Worm (Caenorhabditis elegans): ENCODE data around the gene ZK546.2.

The ZK546.2 gene

DNA sequence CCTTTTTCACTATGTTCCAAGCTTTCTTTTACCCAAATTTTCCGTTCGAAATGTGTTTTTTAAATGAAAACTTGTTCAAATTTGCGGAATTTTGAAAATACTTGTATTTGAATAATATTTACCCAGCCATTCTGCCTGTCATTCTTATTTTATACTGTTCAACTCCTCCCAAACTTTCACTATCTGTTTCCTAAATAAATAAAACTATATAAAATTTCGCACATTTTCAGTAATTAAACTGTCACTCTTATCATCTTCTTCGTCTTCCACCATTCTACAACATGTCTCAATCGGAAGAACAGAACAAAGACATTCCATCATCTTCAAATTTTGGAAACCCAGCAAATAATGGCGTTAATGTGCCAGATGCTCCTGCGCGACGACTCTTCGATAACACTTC, 41.0 kb upstream of the ZK546.2 start, which contains the start of gene btbd-10:
btbd-10 (plus strand) TSS at position 231 of the 400 bp plus-strand sequence.
- TF ChIP-seq nhr-76 (tag; optimal IDR thresholded peaks at IDR 0.05): no peak
- no peak for TF ChIP-seq sea-2 (GFP tag; optimal IDR thresholded peaks at IDR 0.05)
- TF ChIP-seq elt-2 (tag; optimal IDR thresholded peaks at IDR 0.05): peak; percentile 75

DNA sequence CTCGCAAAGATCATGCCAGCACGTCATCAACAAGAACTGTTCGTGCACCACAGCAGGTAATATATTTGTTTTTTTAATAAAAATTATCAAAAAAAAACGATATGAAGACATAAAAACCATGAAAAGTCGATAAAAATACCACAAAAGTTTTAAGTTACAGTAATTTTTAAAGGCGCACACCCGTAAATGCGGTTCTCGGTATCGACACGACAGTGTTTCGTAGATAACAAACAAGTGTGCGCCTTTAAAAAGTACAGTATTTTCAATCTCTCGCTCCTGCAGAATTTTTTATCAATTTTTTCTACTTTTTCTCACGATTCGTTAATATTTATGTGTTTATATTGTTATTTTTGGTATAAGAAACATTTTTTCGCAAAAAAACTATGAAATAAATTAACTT, 40.5 kb upstream of the ZK546.2 start:
- no peak for TF ChIP-seq egl-5 (tag; optimal IDR thresholded peaks at IDR 0.05)
- TF ChIP-seq aly-2 (tag; optimal IDR thresholded peaks at IDR 0.05): no peak
- TF ChIP-seq daf-12 (tag; optimal IDR thresholded peaks at IDR 0.05): no peak
- no peak for TF ChIP-seq zag-1 (tag; optimal IDR thresholded peaks at IDR 0.05)
- TF ChIP-seq tbx-2 (tag; optimal IDR thresholded peaks at IDR 0.05): no peak
- TF ChIP-seq unc-62 (GFP tag; optimal IDR thresholded peaks at IDR 0.05): no peak
- TF ChIP-seq jun-1 (tag; optimal IDR thresholded peaks at IDR 0.05): no peak
- TF ChIP-seq ama-1 (optimal IDR thresholded peaks at IDR 0.05): no peak
- TF ChIP-seq ceh-16 (tag; optimal IDR thresholded peaks at IDR 0.05): no peak
- no peak for TF ChIP-seq ceh-82 (tag; optimal IDR thresholded peaks at IDR 0.05)
- no peak for TF ChIP-seq ztf-4 (tag; optimal IDR thresholded peaks at IDR 0.05)

DNA sequence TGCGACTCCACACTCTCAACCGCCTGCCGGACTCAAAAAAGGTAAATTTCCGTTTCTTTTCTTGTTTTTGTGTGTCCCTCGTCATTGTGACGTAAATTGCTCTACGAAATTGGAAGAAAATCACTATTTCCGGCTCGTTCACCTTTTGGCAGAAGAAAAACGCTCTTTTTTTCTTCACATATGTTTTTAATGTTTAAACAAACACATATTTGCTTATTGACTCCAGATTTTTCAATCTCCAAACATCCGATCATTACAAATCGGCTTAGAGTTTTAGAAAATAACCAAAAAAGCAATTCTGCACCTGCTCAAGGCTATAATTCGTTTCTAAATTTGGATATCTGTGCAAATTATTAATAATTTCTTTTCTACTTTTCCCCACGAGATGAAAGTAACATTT, 39.9 kb upstream of the ZK546.2 start:
- TF ChIP-seq lin-15B (tag; optimal IDR thresholded peaks at IDR 0.05) (no peak), skn-1 (tag; optimal IDR thresholded peaks at IDR 0.05) (no peak), egl-27 (tag; optimal IDR thresholded peaks at IDR 0.05) (no peak), zag-1 (tag; optimal IDR thresholded peaks at IDR 0.05) (no peak), mdl-1 (tag; optimal IDR thresholded peaks at IDR 0.05) (no peak), nhr-28 (tag; optimal IDR thresholded peaks at IDR 0.05) (no peak), nhr-76 (tag; optimal IDR thresholded peaks at IDR 0.05) (no peak), hmg-11 (tag; optimal IDR thresholded peaks at IDR 0.05) (no peak), tbx-2 (tag; optimal IDR thresholded peaks at IDR 0.05) (no peak), nhr-11 (tag; optimal IDR thresholded peaks at IDR 0.05) (no peak), R02D3.7 (tag; optimal IDR thresholded peaks at IDR 0.05) (no peak), ceh-16 (tag; optimal IDR thresholded peaks at IDR 0.05) (no peak), jun-1 (tag; optimal IDR thresholded peaks at IDR 0.05) (no peak), pha-4 (tag; optimal IDR thresholded peaks at IDR 0.05) (no peak), pqm-1 (tag; optimal IDR thresholded peaks at IDR 0.05) (no peak), fkh-10 (GFP tag; optimal IDR thresholded peaks at IDR 0.05) (no peak), nhr-77 (tag; optimal IDR thresholded peaks at IDR 0.05) (no peak), unc-39 (tag; optimal IDR thresholded peaks at IDR 0.05) (no peak)

DNA sequence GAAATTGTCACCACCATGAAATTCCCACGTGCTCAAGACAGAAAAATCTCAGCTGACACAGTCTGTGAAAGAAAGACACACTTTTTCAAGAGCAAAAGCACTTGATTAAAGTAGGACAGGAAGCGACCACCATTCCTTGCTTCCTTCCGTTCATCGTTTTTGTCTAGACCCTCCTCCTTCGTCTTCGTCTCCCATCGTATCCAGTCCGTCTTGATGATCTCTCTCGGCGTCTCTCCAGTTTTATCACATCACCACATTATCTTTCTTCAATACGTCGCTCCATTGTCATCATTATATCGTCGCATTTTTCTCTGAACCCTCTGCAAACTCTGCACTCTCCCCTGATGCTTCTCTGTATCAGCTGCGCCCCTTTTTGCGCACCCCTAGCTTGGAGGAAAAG, 37.7 kb upstream of the ZK546.2 start:
- TF ChIP-seq zag-1 (tag; optimal IDR thresholded peaks at IDR 0.05): no peak
- TF ChIP-seq nhr-77 (tag; optimal IDR thresholded peaks at IDR 0.05): no peak
- TF ChIP-seq egl-5 (tag; optimal IDR thresholded peaks at IDR 0.05): peak; percentile 88
- TF ChIP-seq lin-15B (tag; optimal IDR thresholded peaks at IDR 0.05): no peak
- TF ChIP-seq snpc-4 (tag; optimal IDR thresholded peaks at IDR 0.05): no peak
- TF ChIP-seq ceh-82 (tag; optimal IDR thresholded peaks at IDR 0.05): no peak
- peak; percentile 93 for TF ChIP-seq skn-1 (tag; optimal IDR thresholded peaks at IDR 0.05)
- TF ChIP-seq hmg-11 (tag; optimal IDR thresholded peaks at IDR 0.05): no peak
- TF ChIP-seq ceh-28 (tag; optimal IDR thresholded peaks at IDR 0.05): no peak
- peak; percentile 26 for TF ChIP-seq nhr-23 (tag; optimal IDR thresholded peaks at IDR 0.05)
- no peak for TF ChIP-seq nhr-237 (tag; optimal IDR thresholded peaks at IDR 0.05)
- peak; percentile 22 for TF ChIP-seq elt-2 (tag; optimal IDR thresholded peaks at IDR 0.05)
- TF ChIP-seq tbx-2 (tag; optimal IDR thresholded peaks at IDR 0.05): peak; percentile 5
- no peak for TF ChIP-seq eor-1 (tag; optimal IDR thresholded peaks at IDR 0.05)
- peak; percentile 25 for TF ChIP-seq lin-39 (tag; optimal IDR thresholded peaks at IDR 0.05)
- TF ChIP-seq nfya-1 (tag; optimal IDR thresholded peaks at IDR 0.05; ENCODE audit: insufficient read depth): peak; percentile 48

DNA sequence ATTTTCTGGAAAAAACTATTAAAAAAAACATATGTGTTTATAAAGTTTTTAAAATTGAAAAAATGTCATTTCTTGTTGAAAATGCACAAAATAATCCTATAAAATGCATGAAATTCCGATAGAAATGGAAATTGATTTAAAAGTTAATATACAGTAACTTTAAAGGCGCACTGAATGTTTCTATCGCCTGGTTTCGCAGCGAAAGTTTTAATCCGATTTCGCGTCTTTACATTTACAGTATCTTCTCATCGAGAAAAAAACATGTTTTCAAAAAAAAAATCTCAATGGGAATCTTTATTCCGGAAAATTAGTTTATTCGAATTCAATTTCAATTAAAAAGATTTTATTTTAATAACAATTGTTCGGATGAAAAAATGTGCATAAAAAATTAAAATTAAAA, 31.6 kb upstream of the ZK546.2 start, which contains the start of gene R05F9.11:
R05F9.11 (minus strand) TSS at position 5 of the 400 bp plus-strand sequence.
- TF ChIP-seq jun-1 (tag; optimal IDR thresholded peaks at IDR 0.05) (no peak), elt-2 (tag; optimal IDR thresholded peaks at IDR 0.05) (peak; percentile 13)

DNA sequence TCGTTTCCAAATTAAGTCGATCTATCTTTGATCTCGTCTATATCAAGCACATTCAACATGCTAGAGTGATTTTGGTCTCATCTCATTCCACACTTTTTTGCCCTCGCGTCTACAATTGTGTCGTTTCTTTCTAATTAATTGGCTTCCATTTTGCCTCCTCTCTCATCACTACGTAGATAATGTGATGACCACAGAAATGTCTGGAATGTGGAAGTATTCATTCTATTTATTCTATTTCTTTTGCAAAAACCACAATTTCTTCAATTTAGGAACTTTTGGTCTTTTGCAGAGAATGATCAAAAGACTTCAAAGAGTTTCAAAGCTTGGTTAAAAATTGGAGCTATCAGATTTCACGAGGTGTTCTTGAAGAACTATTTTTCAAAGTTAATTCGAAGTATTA, 30.3 kb upstream of the ZK546.2 start:
- no peak for TF ChIP-seq ztf-4 (tag; optimal IDR thresholded peaks at IDR 0.05)
- no peak for TF ChIP-seq nhr-76 (tag; optimal IDR thresholded peaks at IDR 0.05)
- TF ChIP-seq ceh-16 (tag; optimal IDR thresholded peaks at IDR 0.05): no peak
- TF ChIP-seq lsy-12 (tag; optimal IDR thresholded peaks at IDR 0.05): no peak
- no peak for TF ChIP-seq elt-3 (tag; optimal IDR thresholded peaks at IDR 0.05)
- TF ChIP-seq fkh-10 (GFP tag; optimal IDR thresholded peaks at IDR 0.05): no peak
- TF ChIP-seq nhr-77 (tag; optimal IDR thresholded peaks at IDR 0.05): no peak
- TF ChIP-seq ztf-11 (tag; optimal IDR thresholded peaks at IDR 0.05): no peak
- TF ChIP-seq nhr-237 (tag; optimal IDR thresholded peaks at IDR 0.05): no peak
- no peak for TF ChIP-seq egl-5 (tag; optimal IDR thresholded peaks at IDR 0.05)
- no peak for TF ChIP-seq elt-2 (tag; optimal IDR thresholded peaks at IDR 0.05)
- TF ChIP-seq aly-2 (tag; optimal IDR thresholded peaks at IDR 0.05): no peak
- TF ChIP-seq egl-27 (tag; optimal IDR thresholded peaks at IDR 0.05): no peak
- no peak for TF ChIP-seq ceh-9 (tag; optimal IDR thresholded peaks at IDR 0.05)
- no peak for TF ChIP-seq nhr-28 (tag; optimal IDR thresholded peaks at IDR 0.05)
- no peak for TF ChIP-seq nhr-25 (tag; optimal IDR thresholded peaks at IDR 0.05)
- no peak for TF ChIP-seq lin-15B (tag; optimal IDR thresholded peaks at IDR 0.05)
